Worm (Caenorhabditis elegans) whole organism, late embryonic: ENCODE results near the gene mrpl-48.
A peak's percentile ranks its signal among the peaks of the same experiment; 100 is the strongest.

Experiments used
- C08G9.2 ChIP-seq: sonication (generic microtip); optimal IDR thresholded peaks from 2 replicates; lab custom pipeline; 2016; ENCODE audit warnings: mild to moderate bottlenecking, missing genetic modification characterization, moderate library complexity, missing compliant biosample characterization
- C38D4.7 ChIP-seq: fragments of 200-800 bp; sonication (Bioruptor generic); optimal IDR thresholded peaks from 2 replicates; lab custom pipeline; 2018; ENCODE audit warnings: mild to moderate bottlenecking, missing genetic modification characterization, moderate library complexity, missing compliant biosample characterization
- F13H6.1 ChIP-seq: sonication (generic microtip); optimal IDR thresholded peaks from 2 replicates; lab custom pipeline; 2016; ENCODE audit warnings: missing genetic modification characterization, missing compliant biosample characterization
- K09A11.1 ChIP-seq: sonication (generic microtip); optimal IDR thresholded peaks from 2 replicates; lab custom pipeline; 2017; ENCODE audit warnings: antibody characterized with exemption, mild to moderate bottlenecking, missing genetic modification characterization, missing compliant biosample characterization; ENCODE audit not compliant: insufficient read depth
- T23F11.4 ChIP-seq: fragments of 200-800 bp; sonication (Bioruptor generic); optimal IDR thresholded peaks from 2 replicates; lab custom pipeline; 2018; ENCODE audit warnings: mild to moderate bottlenecking, missing genetic modification characterization, missing compliant biosample characterization
- Y22D7AL.16 ChIP-seq: sonication (generic microtip); optimal IDR thresholded peaks from 2 replicates; lab custom pipeline; 2016; ENCODE audit warnings: missing genetic modification characterization, missing compliant biosample characterization
- ama-1 ChIP-seq: fragments of 150-350 bp; optimal IDR thresholded peaks from 2 replicates; lab custom pipeline; 2014
- ceh-14 ChIP-seq: sonication (generic microtip); optimal IDR thresholded peaks from 2 replicates; lab custom pipeline; 2016; ENCODE audit warnings: missing genotype, missing genetic modification characterization, missing compliant biosample characterization
- ceh-2 ChIP-seq: sonication (generic microtip); optimal IDR thresholded peaks from 2 replicates; lab custom pipeline; 2016; ENCODE audit warnings: missing genotype, missing genetic modification characterization, missing compliant biosample characterization
- ceh-22 ChIP-seq: sonication (generic microtip); optimal IDR thresholded peaks from 2 replicates; lab custom pipeline; 2017; ENCODE audit warnings: missing biosample characterization, missing genetic modification characterization
- ceh-24 ChIP-seq: sonication (generic microtip); optimal IDR thresholded peaks from 2 replicates; lab custom pipeline; 2016; ENCODE audit warnings: mild to moderate bottlenecking, missing genetic modification characterization, missing compliant biosample characterization
- ceh-30 ChIP-seq: fragments of 150-350 bp; optimal IDR thresholded peaks from 2 replicates; lab custom pipeline; 2014; ENCODE audit warnings: missing biosample characterization, missing genetic modification characterization
- ceh-31 ChIP-seq: sonication (generic microtip); optimal IDR thresholded peaks from 2 replicates; lab custom pipeline; 2016; ENCODE audit warnings: missing genetic modification characterization, missing compliant biosample characterization
- ceh-34 ChIP-seq: sonication (generic microtip); optimal IDR thresholded peaks from 2 replicates; lab custom pipeline; 2016; ENCODE audit warnings: mild to moderate bottlenecking, missing genetic modification characterization, missing compliant biosample characterization
- ceh-45 ChIP-seq: fragments of 200-800 bp; sonication (Bioruptor generic); IDR thresholded peaks from 2 replicates; pipeline ENCODE4 v1.3.6; 2022; ENCODE audit warnings: missing genetic modification reagents, missing genetic modification characterization, missing compliant biosample characterization
- ceh-48 ChIP-seq: sonication (generic microtip); optimal IDR thresholded peaks from 2 replicates; lab custom pipeline; 2016; ENCODE audit warnings: missing genetic modification characterization, inconsistent platforms, missing compliant biosample characterization
- ceh-6 ChIP-seq: fragments of 200-800 bp; sonication (Bioruptor generic); optimal IDR thresholded peaks from 2 replicates; lab custom pipeline; 2018; ENCODE audit warnings: mild to moderate bottlenecking, missing genetic modification characterization, missing compliant biosample characterization
- ceh-9 ChIP-seq: sonication (generic microtip); optimal IDR thresholded peaks from 2 replicates; lab custom pipeline; 2016; ENCODE audit warnings: mild to moderate bottlenecking, missing genetic modification characterization, inconsistent platforms, missing compliant biosample characterization
- che-1 ChIP-seq: sonication (generic microtip); optimal IDR thresholded peaks from 2 replicates; lab custom pipeline; 2016; ENCODE audit warnings: mild to moderate bottlenecking, missing genetic modification characterization, missing compliant biosample characterization
- dve-1 ChIP-seq: sonication (generic microtip); optimal IDR thresholded peaks from 2 replicates; lab custom pipeline; 2017; ENCODE audit warnings: antibody characterized with exemption, mild to moderate bottlenecking, missing genetic modification characterization, missing compliant biosample characterization
- elt-2 ChIP-seq: sonication (generic microtip); optimal IDR thresholded peaks from 2 replicates; lab custom pipeline; 2016; ENCODE audit warnings: missing genetic modification reagents, missing genetic modification characterization, missing compliant biosample characterization
- elt-4 ChIP-seq: sonication (generic microtip); optimal IDR thresholded peaks from 2 replicates; lab custom pipeline; 2016; ENCODE audit warnings: missing genetic modification characterization, missing compliant biosample characterization
- ets-4 ChIP-seq: sonication (generic microtip); optimal IDR thresholded peaks from 2 replicates; lab custom pipeline; 2016; ENCODE audit warnings: missing genetic modification characterization, missing compliant biosample characterization
- eyg-1 ChIP-seq: sonication (generic microtip); optimal IDR thresholded peaks from 2 replicates; lab custom pipeline; 2016; ENCODE audit warnings: missing genotype, missing genetic modification characterization, missing compliant biosample characterization
- fax-1 ChIP-seq: sonication (generic microtip); optimal IDR thresholded peaks from 2 replicates; lab custom pipeline; 2016; ENCODE audit warnings: missing genotype, missing genetic modification characterization, missing compliant biosample characterization
- gmeb-2 ChIP-seq: sonication (generic microtip); optimal IDR thresholded peaks from 2 replicates; lab custom pipeline; 2016; ENCODE audit warnings: missing genetic modification characterization, inconsistent platforms, missing compliant biosample characterization
- hlh-30 ChIP-seq: sonication (generic microtip); optimal IDR thresholded peaks from 2 replicates; lab custom pipeline; 2017; ENCODE audit warnings: antibody characterized with exemption, missing genetic modification characterization, missing compliant biosample characterization; ENCODE audit not compliant: insufficient read depth
- hlh-6 ChIP-seq: sonication (generic microtip); optimal IDR thresholded peaks from 2 replicates; lab custom pipeline; 2016; ENCODE audit warnings: missing genotype, missing genetic modification characterization, missing compliant biosample characterization
- hlh-8 ChIP-seq: sonication (generic microtip); optimal IDR thresholded peaks from 2 replicates; lab custom pipeline; 2016; ENCODE audit warnings: missing genotype, missing genetic modification characterization, missing compliant biosample characterization
- lim-6 ChIP-seq: sonication (generic microtip); optimal IDR thresholded peaks from 2 replicates; lab custom pipeline; 2016; ENCODE audit warnings: missing genetic modification characterization, missing compliant biosample characterization
- lin-11 ChIP-seq: fragments of 200-800 bp; sonication (Bioruptor generic); optimal IDR thresholded peaks from 2 replicates; lab custom pipeline; 2018; ENCODE audit warnings: mild to moderate bottlenecking, missing genetic modification characterization, missing compliant biosample characterization
- madf-2 ChIP-seq: sonication (generic microtip); optimal IDR thresholded peaks from 2 replicates; lab custom pipeline; 2017; ENCODE audit warnings: missing genetic modification characterization, missing compliant biosample characterization
- mec-3 ChIP-seq: sonication (generic microtip); optimal IDR thresholded peaks from 2 replicates; lab custom pipeline; 2016; ENCODE audit warnings: borderline replicate concordance, missing genetic modification characterization, missing compliant biosample characterization
- nfya-1 ChIP-seq: sonication (generic microtip); optimal IDR thresholded peaks from 2 replicates; lab custom pipeline; 2017; ENCODE audit warnings: missing genetic modification characterization, mild to moderate bottlenecking, missing compliant biosample characterization, antibody characterized with exemption, moderate library complexity
- nhr-232 ChIP-seq: sonication (generic microtip); optimal IDR thresholded peaks from 2 replicates; lab custom pipeline; 2016; ENCODE audit warnings: missing genetic modification characterization, missing compliant biosample characterization
- npax-4 ChIP-seq: sonication (generic microtip); optimal IDR thresholded peaks from 2 replicates; lab custom pipeline; 2016; ENCODE audit warnings: missing genetic modification characterization, missing compliant biosample characterization
- pag-3 ChIP-seq: sonication (generic microtip); optimal IDR thresholded peaks from 2 replicates; lab custom pipeline; 2016; ENCODE audit warnings: missing compliant biosample characterization, missing genetic modification characterization, borderline replicate concordance
- pat-9 ChIP-seq: fragments of 200-800 bp; sonication (Bioruptor generic); optimal IDR thresholded peaks from 2 replicates; lab custom pipeline; 2018; ENCODE audit warnings: mild to moderate bottlenecking, missing genetic modification characterization, moderate library complexity, missing compliant biosample characterization
- pax-1 ChIP-seq: fragments of 150-350 bp; optimal IDR thresholded peaks from 2 replicates; lab custom pipeline; 2014; ENCODE audit warnings: missing biosample characterization, missing genetic modification characterization
- pha-2 ChIP-seq: sonication (generic microtip); optimal IDR thresholded peaks from 2 replicates; lab custom pipeline; 2017; ENCODE audit warnings: mild to moderate bottlenecking, missing genetic modification characterization, missing compliant biosample characterization
- pqm-1 ChIP-seq: sonication (generic microtip); optimal IDR thresholded peaks from 2 replicates; lab custom pipeline; 2016; ENCODE audit warnings: missing genetic modification characterization, missing compliant biosample characterization
- pros-1 ChIP-seq: fragments of 150-350 bp; optimal IDR thresholded peaks from 2 replicates; lab custom pipeline; 2014; ENCODE audit warnings: missing biosample characterization, missing genetic modification reagents, missing genetic modification characterization
- rnt-1 ChIP-seq: sonication (generic microtip); optimal IDR thresholded peaks from 2 replicates; lab custom pipeline; 2016; ENCODE audit warnings: missing genetic modification characterization, missing compliant biosample characterization
- sdc-2 ChIP-seq: sonication (generic microtip); optimal IDR thresholded peaks from 2 replicates; lab custom pipeline; 2016; ENCODE audit warnings: missing genotype, missing genetic modification characterization, missing compliant biosample characterization
- sox-4 ChIP-seq: sonication (generic microtip); optimal IDR thresholded peaks from 2 replicates; lab custom pipeline; 2017; ENCODE audit warnings: mild to moderate bottlenecking, missing genetic modification characterization, inconsistent platforms, missing compliant biosample characterization
- syd-9 ChIP-seq: sonication (generic microtip); optimal IDR thresholded peaks from 2 replicates; lab custom pipeline; 2016; ENCODE audit warnings: mild to moderate bottlenecking, missing genetic modification characterization, moderate library complexity, missing compliant biosample characterization
- tbx-2 ChIP-seq: sonication (generic microtip); optimal IDR thresholded peaks from 2 replicates; lab custom pipeline; 2016; ENCODE audit warnings: missing genetic modification characterization, missing compliant biosample characterization
- tbx-7 ChIP-seq: sonication (generic microtip); optimal IDR thresholded peaks from 2 replicates; lab custom pipeline; 2016; ENCODE audit warnings: missing genotype, missing genetic modification characterization, missing compliant biosample characterization
- unc-3 ChIP-seq, 2 experiments: fragments of 200-800 bp in 1 of 2; sonication (Bioruptor generic) in 1 of 2; sonication (generic microtip) in 1 of 2; conservative IDR thresholded peaks in 1 of 2; optimal IDR thresholded peaks in 1 of 2; 2 replicates each; pipeline versions ENCODE4 v1.3.6 to Lab custom; 2016 to 2022; ENCODE audit warnings: missing compliant biosample characterization in 2 of 2, missing genetic modification characterization in 2 of 2, missing genetic modification reagents in 1 of 2
- unc-42 ChIP-seq: sonication (generic microtip); optimal IDR thresholded peaks from 2 replicates; lab custom pipeline; 2016; ENCODE audit warnings: missing genotype, missing genetic modification characterization, missing compliant biosample characterization
- unc-55 ChIP-seq: sonication (generic microtip); optimal IDR thresholded peaks from 2 replicates; lab custom pipeline; 2017; ENCODE audit warnings: missing biosample characterization, missing genetic modification reagents, missing genetic modification characterization
- unc-86 ChIP-seq: sonication (generic microtip); optimal IDR thresholded peaks from 2 replicates; lab custom pipeline; 2016; ENCODE audit warnings: missing genetic modification characterization, missing compliant biosample characterization
- zip-5 ChIP-seq: sonication (generic microtip); optimal IDR thresholded peaks from 2 replicates; lab custom pipeline; 2016; ENCODE audit warnings: missing genetic modification characterization, missing compliant biosample characterization
- ztf-16 ChIP-seq: sonication (generic microtip); optimal IDR thresholded peaks from 2 replicates; lab custom pipeline; 2017; ENCODE audit warnings: missing genetic modification characterization, missing compliant biosample characterization

The mrpl-48 gene

ce11 chrV:5592323-5592722 is 1.2 kb upstream of the mrpl-48 start, which contains the start of gene vps-37:
Gene vps-37, plus strand, starts transcription at chrV:5592700.
- TF ChIP-seq T23F11.4 (GFP tag; lab: Kevin White, UChicago) (no peak), nfya-1 (tag; lab: Kevin White, UChicago) (peak; percentile 59), ceh-34 (tag; lab: Kevin White, UChicago) (peak; percentile 8), rnt-1 (tag; lab: Kevin White, UChicago) (no peak), sdc-2 (no peak), tbx-7 (tag; lab: Kevin White, UChicago) (no peak), hlh-8 (no peak), che-1 (tag; lab: Kevin White, UChicago) (no peak), npax-4 (tag; lab: Kevin White, UChicago) (no peak), lin-11 (no peak), Y22D7AL.16 (tag; lab: Kevin White, UChicago) (no peak), lim-6 (tag; lab: Kevin White, UChicago) (no peak), C38D4.7 (no peak), ceh-30 (tag; lab: Kevin White, UChicago) (peak; percentile 44), pax-1 (tag; lab: Kevin White, UChicago) (peak; percentile 61), pros-1 (tag; lab: Kevin White, UChicago) (no peak), ceh-6 (GFP tag; lab: Kevin White, UChicago) (no peak), pqm-1 (tag; lab: Kevin White, UChicago) (no peak), ceh-14 (tag; lab: Kevin White, UChicago) (peak; percentile 36), dve-1 (tag; lab: Kevin White, UChicago) (no peak), unc-55 (GFP tag; lab: Kevin White, UChicago) (peak; percentile 57), tbx-2 (tag; lab: Kevin White, UChicago) (no peak), pag-3 (no peak), F13H6.1 (tag; lab: Kevin White, UChicago) (no peak), ceh-31 (tag; lab: Kevin White, UChicago) (peak; percentile 58), mec-3 (tag; lab: Kevin White, UChicago) (no peak), madf-2 (tag; lab: Kevin White, UChicago) (peak; percentile 19), ceh-48 (tag; lab: Kevin White, UChicago) (peak; percentile 35), nhr-232 (no peak), pha-2 (tag; lab: Kevin White, UChicago) (no peak), unc-86 (no peak), pat-9 (tag; lab: Kevin White, UChicago) (no peak), ets-4 (tag; lab: Kevin White, UChicago) (no peak), eyg-1 (tag; lab: Kevin White, UChicago) (no peak), elt-4 (no peak), fax-1 (tag; lab: Kevin White, UChicago) (no peak), ceh-22 (no peak), ceh-24 (tag; lab: Kevin White, UChicago) (no peak), hlh-30 (tag; lab: Kevin White, UChicago) (no peak), K09A11.1 (no peak), sox-4 (no peak), ceh-45 (GFP tag; lab: Robert Waterston, UW) (no peak), hlh-6 (tag; lab: Kevin White, UChicago) (no peak), C08G9.2 (tag; lab: Kevin White, UChicago) (no peak), ama-1 (no peak), ceh-2 (tag; lab: Kevin White, UChicago) (no peak), syd-9 (no peak), unc-3 (GFP tag; conservative IDR thresholded peaks at IDR 0.05; lab: Robert Waterston, UW) (no peak), unc-3 (tag; optimal IDR thresholded peaks at IDR 0.05; lab: Kevin White, UChicago) (peak; percentile 47), gmeb-2 (tag; lab: Kevin White, UChicago) (no peak), unc-42 (tag; lab: Kevin White, UChicago) (peak; percentile 90), zip-5 (peak; percentile 3), elt-2 (tag; lab: Kevin White, UChicago) (peak; percentile 27), ztf-16 (no peak), ceh-9 (no peak)
